Fruit fly (Drosophila melanogaster): ENCODE measurements around the gene tow.
A peak's percentile ranks its signal among the peaks of the same experiment; 100 is the strongest.

The tow gene

dm6 chr3L:6988942-6989569, 46.4 kb downstream of the tow start (continued):
- TF ChIP-seq CG42726 (GFP tag; IDR thresholded peaks at IDR 0.05; ENCODE audit: partially characterized antibody) (no peak), tx (GFP tag; optimal IDR thresholded peaks at IDR 0.05) (peak; percentile 37), tgo (GFP tag; IDR thresholded peaks at IDR 0.05) (peak; percentile 89), Meics (GFP tag; optimal IDR thresholded peaks at IDR 0.05) (peak; percentile 94), CG6683 (GFP tag; optimal IDR thresholded peaks at IDR 0.05) (peak; percentile 91), salm (tag; optimal IDR thresholded peaks at IDR 0.05) (peak; percentile 65), gsb-n (tag; optimal IDR thresholded peaks at IDR 0.05) (peak; percentile 90), dati (GFP tag; IDR thresholded peaks at IDR 0.05) (0 out of 2 replicates have a peak, but pooled peaks have one; percentile 29), CG10321 (GFP tag; IDR thresholded peaks at IDR 0.05) (peak; percentile 77), CG6791 (GFP tag; IDR thresholded peaks at IDR 0.05; ENCODE audit: partially characterized antibody) (no peak), gem (tag; optimal IDR thresholded peaks at IDR 0.05) (peak; percentile 95), Lim3 (GFP tag; IDR thresholded peaks at IDR 0.05) (no peak; the same call in 1 of the 2 replicates), CG10979 (tag; optimal IDR thresholded peaks at IDR 0.05) (peak; percentile 97), vnd (GFP tag; IDR thresholded peaks at IDR 0.05; ENCODE audit: partially characterized antibody) (no peak), fu2 (GFP tag; optimal IDR thresholded peaks at IDR 0.05) (peak; percentile 27), Dp (GFP tag; optimal IDR thresholded peaks at IDR 0.05) (no peak), sima (GFP tag; optimal IDR thresholded peaks at IDR 0.05) (no peak), Dad (GFP tag; optimal IDR thresholded peaks at IDR 0.05) (peak; percentile 60), CG15479 (GFP tag; optimal IDR thresholded peaks at IDR 0.05) (peak; percentile 9), sqz (GFP tag; optimal IDR thresholded peaks at IDR 0.05) (peak; percentile 83), TFAM (GFP tag; optimal IDR thresholded peaks at IDR 0.05) (peak; percentile 57), Bteb2 (GFP tag; optimal IDR thresholded peaks at IDR 0.05) (peak; percentile 47), Antp (GFP tag; optimal IDR thresholded peaks at IDR 0.05) (peak; percentile 61), NC2β (GFP tag; optimal IDR thresholded peaks at IDR 0.05) (peak; percentile 13), CG10267 (tag; optimal IDR thresholded peaks at IDR 0.05) (peak; percentile 91), HLH4C (GFP tag; IDR thresholded peaks at IDR 0.05; ENCODE audit: partially characterized antibody) (no peak), lov (optimal IDR thresholded peaks at IDR 0.05) (no peak), lov (GFP tag; IDR thresholded peaks at IDR 0.05) (peak; percentile 27; the same call in 1 of the 3 replicates), CG18262 (tag; optimal IDR thresholded peaks at IDR 0.05) (peak; percentile 98), Gug (GFP tag; IDR thresholded peaks at IDR 0.05) (peak; percentile 65), cwo (GFP tag; optimal IDR thresholded peaks at IDR 0.05) (peak; percentile 88), NC2α (GFP tag; optimal IDR thresholded peaks at IDR 0.05) (no peak), mam (GFP tag; optimal IDR thresholded peaks at IDR 0.05) (peak; percentile 77), CG5180 (GFP tag; optimal IDR thresholded peaks at IDR 0.05) (peak; percentile 88), ind (GFP tag; optimal IDR thresholded peaks at IDR 0.05) (peak; percentile 89), corto (GFP tag; optimal IDR thresholded peaks at IDR 0.05) (no peak), H15 (GFP tag; IDR thresholded peaks at IDR 0.05) (peak; percentile 68; the same call in 2 of the 3 replicates), HLH54F (GFP tag; optimal IDR thresholded peaks at IDR 0.05) (peak; percentile 34), kah (GFP tag; optimal IDR thresholded peaks at IDR 0.05) (peak; percentile 76), dmrt99B (tag; optimal IDR thresholded peaks at IDR 0.05) (peak; percentile 96), CG30020 (tag; optimal IDR thresholded peaks at IDR 0.05) (peak; percentile 75), chif (GFP tag; optimal IDR thresholded peaks at IDR 0.05) (peak; percentile 42 to 53), CrebB (tag; optimal IDR thresholded peaks at IDR 0.05) (no peak), HmgZ (tag; optimal IDR thresholded peaks at IDR 0.05) (peak; percentile 49), Xbp1 (GFP tag; optimal IDR thresholded peaks at IDR 0.05) (peak; percentile 87), CG9817 (tag; optimal IDR thresholded peaks at IDR 0.05) (peak; percentile 81), seq (GFP tag; IDR thresholded peaks at IDR 0.05) (peak; percentile 27; the same call in 1 of the 2 replicates), CG4424 (GFP tag; optimal IDR thresholded peaks at IDR 0.05) (peak; percentile 97), CG5245 (GFP tag; optimal IDR thresholded peaks at IDR 0.05) (peak; percentile 53)
